Fruit fly (Drosophila melanogaster): Measurements from ENCODE around the gene CG1354.

Gene CG1354

DNA sequence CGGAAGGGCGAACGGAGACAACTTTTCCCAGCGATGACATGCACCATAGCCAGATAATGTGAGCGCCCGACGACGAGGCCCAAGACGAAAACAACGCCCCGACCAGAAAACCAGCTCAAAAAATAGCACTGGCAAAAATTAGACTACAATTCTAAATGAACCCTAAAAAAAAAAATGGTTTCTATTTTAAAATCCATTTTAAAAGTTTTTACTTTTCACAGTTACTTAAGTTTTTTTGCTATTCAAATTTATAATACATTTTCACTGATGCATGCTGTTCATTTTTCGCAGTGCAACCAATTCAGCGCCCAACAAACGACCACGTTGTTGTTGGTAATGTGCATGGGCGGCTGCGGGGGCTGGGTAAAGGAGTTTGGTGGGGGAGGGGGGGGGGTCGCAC is 8.8 kb downstream of the CG1354 start (continued):
- peak; percentile 36 for TF ChIP-seq CG10669 (GFP tag; optimal IDR thresholded peaks at IDR 0.05)
- TF ChIP-seq CG7368 (GFP tag; optimal IDR thresholded peaks at IDR 0.05), result no peak
- peak; percentile 49 for TF ChIP-seq net (GFP tag; optimal IDR thresholded peaks at IDR 0.05)
- TF ChIP-seq eg (GFP tag; IDR thresholded peaks at IDR 0.05), result peak; percentile 75
- peak; percentile 80 for TF ChIP-seq Eip78C (GFP tag)
- no peak for TF ChIP-seq fd85E (GFP tag; optimal IDR thresholded peaks at IDR 0.05)
- peak; percentile 23 for TF ChIP-seq Lpt (GFP tag; optimal IDR thresholded peaks at IDR 0.05)
- TF ChIP-seq CG11902 (GFP tag; optimal IDR thresholded peaks at IDR 0.05), result peak; percentile 22
- TF ChIP-seq CG6792 (GFP tag; optimal IDR thresholded peaks at IDR 0.05), result peak; percentile 60
- TF ChIP-seq Met (GFP tag; optimal IDR thresholded peaks at IDR 0.05), result no peak
- TF ChIP-seq CG31627 (GFP tag; optimal IDR thresholded peaks at IDR 0.05), result peak; percentile 36
- TF ChIP-seq CG8319 (GFP tag; optimal IDR thresholded peaks at IDR 0.05), result no peak
- TF ChIP-seq vri (GFP tag; optimal IDR thresholded peaks at IDR 0.05), result no peak
- TF ChIP-seq Hr4 (GFP tag; optimal IDR thresholded peaks at IDR 0.05), result peak; percentile 22
- TF ChIP-seq CG6163 (GFP tag; IDR thresholded peaks at IDR 0.05), result peak; percentile 51; the same call in 2 of the 3 replicates
- peak; percentile 24 for TF ChIP-seq CG8632 (GFP tag; optimal IDR thresholded peaks at IDR 0.05)
- TF ChIP-seq Smox (GFP tag; optimal IDR thresholded peaks at IDR 0.05), result peak; percentile 30
- peak; percentile 26; the same call in 1 of the 2 replicates for TF ChIP-seq CG11294 (GFP tag; IDR thresholded peaks at IDR 0.05)
- TF ChIP-seq dac (GFP tag; optimal IDR thresholded peaks at IDR 0.05), result no peak
- peak; percentile 60 for TF ChIP-seq pdm3 (GFP tag; optimal IDR thresholded peaks at IDR 0.05)
- peak; percentile 33 for TF ChIP-seq spab (GFP tag; optimal IDR thresholded peaks at IDR 0.05)
- TF ChIP-seq Hr39 (GFP tag; optimal IDR thresholded peaks at IDR 0.05), result peak; percentile 52

dm6 chrX:9787941-9788340 is 9.4 kb downstream of the CG1354 start:
- TF ChIP-seq svp (GFP tag) (peak; percentile 93), ss (GFP tag; optimal IDR thresholded peaks at IDR 0.05) (no peak), Eip78C (GFP tag) (peak; percentile 62)

dm6 chrX:9794290-9794689 is 15.7 kb downstream of the CG1354 start:
- no peak for TF ChIP-seq salr (GFP tag; optimal IDR thresholded peaks at IDR 0.05)
- TF ChIP-seq Smox (GFP tag; optimal IDR thresholded peaks at IDR 0.05), result no peak
- TF ChIP-seq CG10669 (GFP tag; optimal IDR thresholded peaks at IDR 0.05), result no peak
- TF ChIP-seq net (GFP tag; optimal IDR thresholded peaks at IDR 0.05), result no peak

- peak; percentile 3 for TF ChIP-seq pdm3 (GFP tag; optimal IDR thresholded peaks at IDR 0.05)
- peak; percentile 27 for TF ChIP-seq OdsH (GFP tag; optimal IDR thresholded peaks at IDR 0.05)
- TF ChIP-seq CG10631 (GFP tag; optimal IDR thresholded peaks at IDR 0.05), result peak; percentile 3
- TF ChIP-seq CG32006 (GFP tag; optimal IDR thresholded peaks at IDR 0.05), result peak; percentile 29
- TF ChIP-seq CG4318 (GFP tag; optimal IDR thresholded peaks at IDR 0.05), result no peak
- no peak for TF ChIP-seq CG6854 (GFP tag; optimal IDR thresholded peaks at IDR 0.05)
- TF ChIP-seq CG10669 (GFP tag; optimal IDR thresholded peaks at IDR 0.05), result peak; percentile 5
- peak; percentile 1 for TF ChIP-seq topi (GFP tag; optimal IDR thresholded peaks at IDR 0.05)
- no peak for TF ChIP-seq CG6276 (GFP tag; optimal IDR thresholded peaks at IDR 0.05)
- TF ChIP-seq Smox (GFP tag; optimal IDR thresholded peaks at IDR 0.05), result peak; percentile 12
- TF ChIP-seq CG11762 (GFP tag; optimal IDR thresholded peaks at IDR 0.05; ENCODE audit: insufficient read depth), result no peak
- no peak for TF ChIP-seq Eip75B (GFP tag; optimal IDR thresholded peaks at IDR 0.05)
- TF ChIP-seq fd59A (GFP tag; optimal IDR thresholded peaks at IDR 0.05), result no peak
- TF ChIP-seq CG3919 (GFP tag; optimal IDR thresholded peaks at IDR 0.05), result no peak
- peak; percentile 74 for TF ChIP-seq Eip78C (GFP tag)
- TF ChIP-seq fd85E (GFP tag; optimal IDR thresholded peaks at IDR 0.05), result no peak
- no peak for TF ChIP-seq salr (GFP tag; optimal IDR thresholded peaks at IDR 0.05)
- TF ChIP-seq Ets96B (tag; optimal IDR thresholded peaks at IDR 0.05), result no peak
- TF ChIP-seq CG7368 (GFP tag; optimal IDR thresholded peaks at IDR 0.05), result no peak
- no peak for TF ChIP-seq Sox14 (GFP tag; optimal IDR thresholded peaks at IDR 0.05)
- TF ChIP-seq CG11902 (GFP tag; optimal IDR thresholded peaks at IDR 0.05), result no peak
- no peak for TF ChIP-seq CG6792 (GFP tag; optimal IDR thresholded peaks at IDR 0.05)
- TF ChIP-seq svp (GFP tag), result peak; percentile 97
- TF ChIP-seq acj6 (GFP tag; optimal IDR thresholded peaks at IDR 0.05), result no peak
- TF ChIP-seq CG8632 (GFP tag; optimal IDR thresholded peaks at IDR 0.05), result no peak
- TF ChIP-seq Ets21C (GFP tag; optimal IDR thresholded peaks at IDR 0.05), result no peak
- TF ChIP-seq net (GFP tag; optimal IDR thresholded peaks at IDR 0.05), result no peak
- TF ChIP-seq Met (GFP tag; optimal IDR thresholded peaks at IDR 0.05), result no peak
- TF ChIP-seq Lpt (GFP tag; optimal IDR thresholded peaks at IDR 0.05), result no peak
- no peak for TF ChIP-seq Sox15 (GFP tag; optimal IDR thresholded peaks at IDR 0.05)
Observed at dm6 chrX:9812579-9812978, 34.0 kb downstream of the CG1354 start.

Data from whole organism, prepupa.